Worm (Caenorhabditis elegans): Measurements from ENCODE around the gene K11H12.6.

The K11H12.6 gene

ce11 chrIV:698304-698703, 31.2 kb downstream of the K11H12.6 start, which contains the start of gene Y55F3C.17:
Y55F3C.17 (minus strand) TSS chrIV:698404.
- TF ChIP-seq jun-1 (tag; optimal IDR thresholded peaks at IDR 0.05) (no peak), swsn-7 (tag; optimal IDR thresholded peaks at IDR 0.05) (no peak), rnt-1 (tag; optimal IDR thresholded peaks at IDR 0.05) (no peak), fkh-8 (tag; optimal IDR thresholded peaks at IDR 0.05) (no peak), zag-1 (tag; optimal IDR thresholded peaks at IDR 0.05) (no peak), C04F5.9 (tag; optimal IDR thresholded peaks at IDR 0.05) (no peak), ceh-8 (GFP tag; optimal IDR thresholded peaks at IDR 0.05) (no peak), lir-3 (tag; optimal IDR thresholded peaks at IDR 0.05; ENCODE audit: poor library complexity) (no peak), lsy-2 (tag; optimal IDR thresholded peaks at IDR 0.05) (no peak), lin-15B (tag; optimal IDR thresholded peaks at IDR 0.05) (no peak), ceh-90 (tag; optimal IDR thresholded peaks at IDR 0.05) (no peak)

ce11 chrIV:707635-708034, 40.5 kb downstream of the K11H12.6 start, which contains the start of gene cutl-26:
cutl-26 (minus strand) TSS chrIV:707735.
- TF ChIP-seq xbp-1 (tag; optimal IDR thresholded peaks at IDR 0.05) (no peak), efl-1 (optimal IDR thresholded peaks at IDR 0.05) (no peak), efl-1 (GFP tag; optimal IDR thresholded peaks at IDR 0.05 in 1 of 2) (peak in 1 of 2 experiments; percentile 60)

DNA sequence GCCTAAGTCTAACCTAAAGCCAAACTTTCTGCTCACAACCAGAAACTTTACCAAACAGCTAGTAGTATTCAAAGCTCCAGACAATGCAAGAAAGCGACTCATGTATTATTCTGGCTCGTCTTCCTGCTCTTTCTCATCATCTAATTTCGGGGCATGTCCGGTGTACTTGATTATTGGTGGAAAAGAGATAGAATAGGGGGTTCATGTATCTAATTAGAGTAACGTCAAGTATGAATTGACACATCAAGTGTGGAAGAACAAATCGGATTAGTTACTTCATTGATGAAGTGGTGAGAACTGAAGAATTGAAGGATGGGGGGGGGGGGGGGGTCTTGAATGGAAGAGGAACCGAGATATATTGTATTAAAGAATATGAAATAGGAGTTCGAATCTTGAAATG, 48.3 kb downstream of the K11H12.6 start:
- no peak for TF ChIP-seq lin-35 (GFP tag; optimal IDR thresholded peaks at IDR 0.05)
- TF ChIP-seq lir-3 (tag; optimal IDR thresholded peaks at IDR 0.05; ENCODE audit: poor library complexity), result no peak
- no peak for TF ChIP-seq lin-15B (tag; optimal IDR thresholded peaks at IDR 0.05)
- no peak for TF ChIP-seq snu-23 (GFP tag; optimal IDR thresholded peaks at IDR 0.05)
- TF ChIP-seq ztf-4 (tag; optimal IDR thresholded peaks at IDR 0.05), result no peak
- no peak for TF ChIP-seq rnt-1 (tag; optimal IDR thresholded peaks at IDR 0.05)
- TF ChIP-seq dsc-1 (tag; optimal IDR thresholded peaks at IDR 0.05), result no peak
- no peak for TF ChIP-seq nhr-12 (tag; optimal IDR thresholded peaks at IDR 0.05)
- no peak for TF ChIP-seq nhr-19 (GFP tag; conservative IDR thresholded peaks at IDR 0.05)

- no peak for TF ChIP-seq dpl-1 (GFP tag; optimal IDR thresholded peaks at IDR 0.05)
- no peak for TF ChIP-seq xbp-1 (tag; optimal IDR thresholded peaks at IDR 0.05)
- TF ChIP-seq efl-1 (optimal IDR thresholded peaks at IDR 0.05), result no peak
- TF ChIP-seq efl-1 (GFP tag; optimal IDR thresholded peaks at IDR 0.05 in 1 of 2), result no peak
- TF ChIP-seq aly-2 (tag; optimal IDR thresholded peaks at IDR 0.05), result no peak
- no peak for TF ChIP-seq F16B12.6 (tag; optimal IDR thresholded peaks at IDR 0.05)
- TF ChIP-seq mab-9 (GFP tag; IDR thresholded peaks at IDR 0.05), result no peak
- no peak for TF ChIP-seq ets-5 (GFP tag; IDR thresholded peaks at IDR 0.05)
- TF ChIP-seq egl-13 (tag; optimal IDR thresholded peaks at IDR 0.05), result no peak
Observed at ce11 chrIV:716323-716722, 49.2 kb downstream of the K11H12.6 start, which contains the start of gene clec-164. clec-164 (plus strand) TSS chrIV:716623.
